Worm (Caenorhabditis elegans) whole organism, L3 larva: ENCODE data around the gene srxa-18.

Source experiments
- R02D3.7 ChIP-seq: fragments of 150-350 bp; optimal IDR thresholded peaks from 2 replicates; lab custom pipeline; 2014; ENCODE audit warnings: missing biosample characterization, missing genetic modification characterization
- ZK546.5 ChIP-seq: sonication (generic microtip); optimal IDR thresholded peaks from 2 replicates; lab custom pipeline; 2017; ENCODE audit warnings: missing biosample characterization, missing genetic modification characterization
- aly-2 ChIP-seq: fragments of 150-350 bp; optimal IDR thresholded peaks from 2 replicates; lab custom pipeline; 2014; ENCODE audit warnings: missing biosample characterization, missing genetic modification characterization
- ceh-16 ChIP-seq: sonication (generic microtip); optimal IDR thresholded peaks from 2 replicates; lab custom pipeline; 2017; ENCODE audit warnings: missing biosample characterization, missing genetic modification characterization
- ceh-28 ChIP-seq: fragments of 150-350 bp; optimal IDR thresholded peaks from 2 replicates; lab custom pipeline; 2014; ENCODE audit warnings: missing biosample characterization, missing genetic modification reagents, missing genetic modification characterization
- daf-12 ChIP-seq: fragments of 150-350 bp; optimal IDR thresholded peaks from 2 replicates; lab custom pipeline; 2014; ENCODE audit warnings: missing biosample characterization, missing genetic modification reagents, missing genetic modification characterization
- egl-5 ChIP-seq: fragments of 150-350 bp; optimal IDR thresholded peaks from 2 replicates; lab custom pipeline; 2017; ENCODE audit warnings: missing biosample characterization, missing genetic modification reagents, missing genetic modification characterization, inconsistent platforms
- elt-1 ChIP-seq: fragments of 150-350 bp; optimal IDR thresholded peaks from 2 replicates; lab custom pipeline; 2014; ENCODE audit warnings: missing biosample characterization, missing genetic modification characterization
- elt-2 ChIP-seq: sonication (generic microtip); optimal IDR thresholded peaks from 2 replicates; lab custom pipeline; 2016; ENCODE audit warnings: missing genetic modification reagents, mild to moderate bottlenecking, missing genetic modification characterization, missing compliant biosample characterization
- elt-3 ChIP-seq, 3 experiments: fragments of 150-350 bp in 1 of 3; sonication (generic microtip) in 2 of 3; optimal IDR thresholded peaks; 2 replicates in 2 of 3; 4 replicates in 1 of 3; lab custom pipeline; 2014 to 2017; ENCODE audit warnings: missing biosample characterization in 3 of 3, missing genetic modification characterization in 3 of 3
- fkh-2 ChIP-seq: fragments of 150-350 bp; optimal IDR thresholded peaks from 2 replicates; lab custom pipeline; 2014; ENCODE audit warnings: missing biosample characterization, missing genetic modification reagents, missing genetic modification characterization
- lin-15B ChIP-seq: fragments of 150-350 bp; optimal IDR thresholded peaks from 2 replicates; lab custom pipeline; 2014; ENCODE audit warnings: missing biosample characterization, missing genetic modification characterization
- mdl-1 ChIP-seq: fragments of 150-350 bp; optimal IDR thresholded peaks from 2 replicates; lab custom pipeline; 2014; ENCODE audit warnings: missing biosample characterization, missing genetic modification characterization
- mml-1 ChIP-seq: fragments of 150-350 bp; sonication (generic microtip); optimal IDR thresholded peaks from 3 replicates; lab custom pipeline; 2014; ENCODE audit warnings: missing biosample characterization, missing genetic modification characterization
- nfya-1 ChIP-seq: sonication (generic microtip); optimal IDR thresholded peaks from 2 replicates; lab custom pipeline; 2017; ENCODE audit warnings: missing genetic modification characterization, mild to moderate bottlenecking, missing compliant biosample characterization, antibody characterized with exemption, moderate library complexity; ENCODE audit not compliant: insufficient read depth
- nhr-12 ChIP-seq: fragments of 150-350 bp; optimal IDR thresholded peaks from 2 replicates; lab custom pipeline; 2014; ENCODE audit warnings: missing biosample characterization, missing genetic modification characterization
- nhr-23 ChIP-seq: fragments of 150-350 bp; optimal IDR thresholded peaks from 2 replicates; lab custom pipeline; 2014; ENCODE audit warnings: missing biosample characterization, missing genetic modification reagents, missing genetic modification characterization
- nhr-237 ChIP-seq: fragments of 150-350 bp; optimal IDR thresholded peaks from 2 replicates; lab custom pipeline; 2014; ENCODE audit warnings: missing biosample characterization, missing genetic modification characterization
- nhr-25 ChIP-seq: sonication (generic microtip); optimal IDR thresholded peaks from 2 replicates; lab custom pipeline; 2017; ENCODE audit warnings: missing biosample characterization, missing genetic modification characterization
- nhr-28 ChIP-seq: fragments of 150-350 bp; optimal IDR thresholded peaks from 2 replicates; lab custom pipeline; 2014; ENCODE audit warnings: missing biosample characterization, missing genetic modification characterization
- nhr-43 ChIP-seq: sonication (generic microtip); optimal IDR thresholded peaks from 2 replicates; lab custom pipeline; 2016; ENCODE audit warnings: mild to moderate bottlenecking, missing genetic modification characterization, missing compliant biosample characterization; ENCODE audit not compliant: poor library complexity, severe bottlenecking
- nhr-76 ChIP-seq: fragments of 150-350 bp; sonication (generic microtip); optimal IDR thresholded peaks from 5 replicates; lab custom pipeline; 2014; ENCODE audit warnings: missing biosample characterization, missing genetic modification characterization
- nhr-77 ChIP-seq: fragments of 150-350 bp; optimal IDR thresholded peaks from 2 replicates; lab custom pipeline; 2014; ENCODE audit warnings: missing biosample characterization, missing genetic modification characterization
- pha-4 ChIP-seq: fragments of 150-350 bp; optimal IDR thresholded peaks from 2 replicates; lab custom pipeline; 2014; ENCODE audit warnings: missing biosample characterization, missing genetic modification reagents, missing genetic modification characterization
- snpc-4 ChIP-seq: fragments of 150-350 bp; optimal IDR thresholded peaks from 2 replicates; lab custom pipeline; 2014; ENCODE audit warnings: missing biosample characterization, missing genetic modification characterization
- tbx-2 ChIP-seq: sonication (generic microtip); optimal IDR thresholded peaks from 2 replicates; lab custom pipeline; 2016; ENCODE audit warnings: mild to moderate bottlenecking, missing genetic modification characterization, missing compliant biosample characterization
- unc-39 ChIP-seq: sonication (generic microtip); optimal IDR thresholded peaks from 4 replicates; lab custom pipeline; 2017; ENCODE audit warnings: missing biosample characterization, missing genetic modification characterization
- ztf-11 ChIP-seq: fragments of 150-350 bp; optimal IDR thresholded peaks from 2 replicates; lab custom pipeline; 2014; ENCODE audit warnings: missing biosample characterization, missing genetic modification characterization
- ztf-4 ChIP-seq: fragments of 150-350 bp; optimal IDR thresholded peaks from 2 replicates; lab custom pipeline; 2014; ENCODE audit warnings: missing biosample characterization, missing genetic modification characterization

Gene srxa-18

ce11 chrV:10134077-10134693 is 13.4 kb upstream of the srxa-18 start, which contains the start of the genes C08B6.18, wdr-20 and C08B6.8:
C08B6.18 (minus strand) TSS chrV:10134127.
wdr-20 (minus strand) TSS chrV:10134158.
C08B6.8 (plus strand) TSS chrV:10134643.
- TF ChIP-seq unc-39 (tag; lab: Kevin White, UChicago): no peak
- no peak for TF ChIP-seq nhr-77 (tag; lab: Kevin White, UChicago)
- no peak for TF ChIP-seq nhr-23
- TF ChIP-seq lin-15B: peak; percentile 84
- TF ChIP-seq nhr-25 (tag; lab: Kevin White, UChicago): peak; percentile 17
- no peak for TF ChIP-seq tbx-2 (tag; lab: Kevin White, UChicago)
- peak; percentile 52 for TF ChIP-seq nfya-1
- no peak for TF ChIP-seq nhr-76 (tag; lab: Kevin White, UChicago)
- no peak for TF ChIP-seq nhr-28
- TF ChIP-seq daf-12 (tag; lab: Kevin White, UChicago): no peak
- no peak for TF ChIP-seq fkh-2 (tag; lab: Kevin White, UChicago)
- no peak for TF ChIP-seq ceh-16
- TF ChIP-seq nhr-12 (tag; lab: Kevin White, UChicago): no peak
- no peak for TF ChIP-seq ZK546.5 (tag; lab: Kevin White, UChicago)
- TF ChIP-seq pha-4 (tag; lab: Kevin White, UChicago): peak; percentile 50
- peak; percentile 75 for TF ChIP-seq snpc-4 (tag; lab: Kevin White, UChicago)
- no peak for TF ChIP-seq elt-3 (tag; optimal IDR thresholded peaks at IDR 0.05; lab: Kevin White, UChicago)
- no peak for TF ChIP-seq ztf-11 (tag; lab: Kevin White, UChicago)

ce11 chrV:10133277-10133676 is 12.5 kb upstream of the srxa-18 start:
- TF ChIP-seq ceh-28 (no peak), ztf-4 (tag; lab: Kevin White, UChicago) (no peak), mdl-1 (tag; lab: Kevin White, UChicago) (no peak), nhr-28 (no peak), elt-3 (tag; optimal IDR thresholded peaks at IDR 0.05; lab: Kevin White, UChicago) (no peak), nhr-237 (tag; lab: Kevin White, UChicago) (no peak), elt-2 (tag; lab: Kevin White, UChicago) (no peak), nhr-23 (peak; percentile 23)
- TF ChIP-seq, all 47 proteins: peak for 1

ce11 chrV:10130195-10130594 is 9.4 kb upstream of the srxa-18 start, which contains the start of gene aos-1:
aos-1 (minus strand) TSS chrV:10130295.
- no peak for TF ChIP-seq mml-1 (tag; lab: Kevin White, UChicago)
- no peak for TF ChIP-seq egl-5 (tag; lab: Kevin White, UChicago)
- no peak for TF ChIP-seq R02D3.7
- no peak for TF ChIP-seq tbx-2 (tag; lab: Kevin White, UChicago)
- TF ChIP-seq nhr-43 (tag; lab: Kevin White, UChicago): no peak
- TF ChIP-seq nhr-237 (tag; lab: Kevin White, UChicago): no peak
- no peak for TF ChIP-seq ztf-4 (tag; lab: Kevin White, UChicago)
- TF ChIP-seq nhr-23: no peak
- no peak for TF ChIP-seq nfya-1
- TF ChIP-seq snpc-4 (tag; lab: Kevin White, UChicago): no peak
- no peak for TF ChIP-seq aly-2 (tag; lab: Kevin White, UChicago)
- no peak for TF ChIP-seq elt-1 (tag; lab: Kevin White, UChicago)

ce11 chrV:10124799-10125548 is 4.2 kb upstream of the srxa-18 start, which contains the start of gene C08B6.10:
C08B6.10 (plus strand) TSS chrV:10125498.
- TF ChIP-seq elt-2 (tag; lab: Kevin White, UChicago) (peak; percentile 68), daf-12 (tag; lab: Kevin White, UChicago) (no peak), snpc-4 (tag; lab: Kevin White, UChicago) (no peak)

- TF ChIP-seq egl-5 (tag; lab: Kevin White, UChicago): no peak
These were observed 2.5 kb upstream of the srxa-18 start, which contains the start of gene C08B6.6 for ce11 chrV:10123324-10123723. C08B6.6 (plus strand) TSS chrV:10123624.
